Worm (Caenorhabditis elegans) whole organism, late embryonic: ENCODE data around the gene R08F11.4.

Experiments used
- K02D7.2 ChIP-seq: sonication (generic microtip); optimal IDR thresholded peaks from 2 replicates; lab custom pipeline; 2017; ENCODE audit warnings: mild to moderate bottlenecking, missing genetic modification characterization, missing compliant biosample characterization
- T23F11.4 ChIP-seq: fragments of 200-800 bp; sonication (Bioruptor generic); optimal IDR thresholded peaks from 2 replicates; lab custom pipeline; 2018; ENCODE audit warnings: mild to moderate bottlenecking, missing genetic modification characterization, missing compliant biosample characterization
- ahr-1 ChIP-seq: sonication (generic microtip); optimal IDR thresholded peaks from 2 replicates; lab custom pipeline; 2016; ENCODE audit warnings: missing genetic modification characterization, missing compliant biosample characterization
- ceh-14 ChIP-seq: sonication (generic microtip); optimal IDR thresholded peaks from 2 replicates; lab custom pipeline; 2016; ENCODE audit warnings: missing genotype, missing genetic modification characterization, missing compliant biosample characterization
- ceh-2 ChIP-seq: sonication (generic microtip); optimal IDR thresholded peaks from 2 replicates; lab custom pipeline; 2016; ENCODE audit warnings: missing genotype, missing genetic modification characterization, missing compliant biosample characterization
- ceh-22 ChIP-seq: sonication (generic microtip); optimal IDR thresholded peaks from 2 replicates; lab custom pipeline; 2017; ENCODE audit warnings: missing biosample characterization, missing genetic modification characterization
- ceh-30 ChIP-seq: fragments of 150-350 bp; optimal IDR thresholded peaks from 2 replicates; lab custom pipeline; 2014; ENCODE audit warnings: missing biosample characterization, missing genetic modification characterization
- ceh-34 ChIP-seq: sonication (generic microtip); optimal IDR thresholded peaks from 2 replicates; lab custom pipeline; 2016; ENCODE audit warnings: mild to moderate bottlenecking, missing genetic modification characterization, missing compliant biosample characterization
- ceh-6 ChIP-seq: fragments of 200-800 bp; sonication (Bioruptor generic); optimal IDR thresholded peaks from 2 replicates; lab custom pipeline; 2018; ENCODE audit warnings: mild to moderate bottlenecking, missing genetic modification characterization, missing compliant biosample characterization
- ceh-9 ChIP-seq: sonication (generic microtip); optimal IDR thresholded peaks from 2 replicates; lab custom pipeline; 2016; ENCODE audit warnings: mild to moderate bottlenecking, missing genetic modification characterization, inconsistent platforms, missing compliant biosample characterization
- dmd-4 ChIP-seq: sonication (generic microtip); optimal IDR thresholded peaks from 2 replicates; lab custom pipeline; 2016; ENCODE audit warnings: borderline replicate concordance, missing genetic modification characterization, missing compliant biosample characterization
- elt-2 ChIP-seq: sonication (generic microtip); optimal IDR thresholded peaks from 2 replicates; lab custom pipeline; 2016; ENCODE audit warnings: missing genetic modification reagents, missing genetic modification characterization, missing compliant biosample characterization
- ets-4 ChIP-seq: sonication (generic microtip); optimal IDR thresholded peaks from 2 replicates; lab custom pipeline; 2016; ENCODE audit warnings: missing genetic modification characterization, missing compliant biosample characterization
- lin-11 ChIP-seq: fragments of 200-800 bp; sonication (Bioruptor generic); optimal IDR thresholded peaks from 2 replicates; lab custom pipeline; 2018; ENCODE audit warnings: mild to moderate bottlenecking, missing genetic modification characterization, missing compliant biosample characterization
- nfya-1 ChIP-seq: sonication (generic microtip); optimal IDR thresholded peaks from 2 replicates; lab custom pipeline; 2017; ENCODE audit warnings: missing genetic modification characterization, mild to moderate bottlenecking, missing compliant biosample characterization, antibody characterized with exemption, moderate library complexity
- nhr-11 ChIP-seq: fragments of 150-350 bp; optimal IDR thresholded peaks from 2 replicates; lab custom pipeline; 2014; ENCODE audit warnings: missing biosample characterization, missing genetic modification characterization
- npax-4 ChIP-seq: sonication (generic microtip); optimal IDR thresholded peaks from 2 replicates; lab custom pipeline; 2016; ENCODE audit warnings: missing genetic modification characterization, missing compliant biosample characterization
- odd-2 ChIP-seq: sonication (generic microtip); optimal IDR thresholded peaks from 2 replicates; lab custom pipeline; 2017; ENCODE audit warnings: antibody characterized with exemption, mild to moderate bottlenecking, missing genetic modification characterization, missing compliant biosample characterization
- pag-3 ChIP-seq: sonication (generic microtip); optimal IDR thresholded peaks from 2 replicates; lab custom pipeline; 2016; ENCODE audit warnings: missing compliant biosample characterization, missing genetic modification characterization, borderline replicate concordance
- pat-9 ChIP-seq: fragments of 200-800 bp; sonication (Bioruptor generic); optimal IDR thresholded peaks from 2 replicates; lab custom pipeline; 2018; ENCODE audit warnings: mild to moderate bottlenecking, missing genetic modification characterization, moderate library complexity, missing compliant biosample characterization
- pha-2 ChIP-seq: sonication (generic microtip); optimal IDR thresholded peaks from 2 replicates; lab custom pipeline; 2017; ENCODE audit warnings: mild to moderate bottlenecking, missing genetic modification characterization, missing compliant biosample characterization
- pha-4 ChIP-seq: fragments of 150-350 bp; optimal IDR thresholded peaks from 2 replicates; lab custom pipeline; 2018; ENCODE audit warnings: missing biosample characterization, missing genetic modification reagents, missing genetic modification characterization
- pqm-1 ChIP-seq: sonication (generic microtip); optimal IDR thresholded peaks from 2 replicates; lab custom pipeline; 2016; ENCODE audit warnings: missing genetic modification characterization, missing compliant biosample characterization
- pros-1 ChIP-seq: fragments of 150-350 bp; optimal IDR thresholded peaks from 2 replicates; lab custom pipeline; 2014; ENCODE audit warnings: missing biosample characterization, missing genetic modification reagents, missing genetic modification characterization
- rnt-1 ChIP-seq: sonication (generic microtip); optimal IDR thresholded peaks from 2 replicates; lab custom pipeline; 2016; ENCODE audit warnings: missing genetic modification characterization, missing compliant biosample characterization
- sdc-2 ChIP-seq: sonication (generic microtip); optimal IDR thresholded peaks from 2 replicates; lab custom pipeline; 2016; ENCODE audit warnings: missing genotype, missing genetic modification characterization, missing compliant biosample characterization
- sox-4 ChIP-seq: sonication (generic microtip); optimal IDR thresholded peaks from 2 replicates; lab custom pipeline; 2017; ENCODE audit warnings: mild to moderate bottlenecking, missing genetic modification characterization, inconsistent platforms, missing compliant biosample characterization
- syd-9 ChIP-seq: sonication (generic microtip); optimal IDR thresholded peaks from 2 replicates; lab custom pipeline; 2016; ENCODE audit warnings: mild to moderate bottlenecking, missing genetic modification characterization, moderate library complexity, missing compliant biosample characterization
- tbx-2 ChIP-seq: sonication (generic microtip); optimal IDR thresholded peaks from 2 replicates; lab custom pipeline; 2016; ENCODE audit warnings: missing genetic modification characterization, missing compliant biosample characterization
- tbx-7 ChIP-seq: sonication (generic microtip); optimal IDR thresholded peaks from 2 replicates; lab custom pipeline; 2016; ENCODE audit warnings: missing genotype, missing genetic modification characterization, missing compliant biosample characterization
- ttx-3 ChIP-seq: sonication (generic microtip); optimal IDR thresholded peaks from 2 replicates; lab custom pipeline; 2016; ENCODE audit warnings: missing genetic modification reagents, missing genetic modification characterization, missing compliant biosample characterization
- unc-3 ChIP-seq, 2 experiments: fragments of 200-800 bp in 1 of 2; sonication (Bioruptor generic) in 1 of 2; sonication (generic microtip) in 1 of 2; conservative IDR thresholded peaks in 1 of 2; optimal IDR thresholded peaks in 1 of 2; 2 replicates each; pipeline versions ENCODE4 v1.3.6 to Lab custom; 2016 to 2022; ENCODE audit warnings: missing compliant biosample characterization in 2 of 2, missing genetic modification characterization in 2 of 2, missing genetic modification reagents in 1 of 2
- unc-42 ChIP-seq: sonication (generic microtip); optimal IDR thresholded peaks from 2 replicates; lab custom pipeline; 2016; ENCODE audit warnings: missing genotype, missing genetic modification characterization, missing compliant biosample characterization
- unc-55 ChIP-seq: sonication (generic microtip); optimal IDR thresholded peaks from 2 replicates; lab custom pipeline; 2017; ENCODE audit warnings: missing biosample characterization, missing genetic modification reagents, missing genetic modification characterization
- unc-86 ChIP-seq: sonication (generic microtip); optimal IDR thresholded peaks from 2 replicates; lab custom pipeline; 2016; ENCODE audit warnings: missing genetic modification characterization, missing compliant biosample characterization
- zip-5 ChIP-seq: sonication (generic microtip); optimal IDR thresholded peaks from 2 replicates; lab custom pipeline; 2016; ENCODE audit warnings: missing genetic modification characterization, missing compliant biosample characterization
- ztf-16 ChIP-seq: sonication (generic microtip); optimal IDR thresholded peaks from 2 replicates; lab custom pipeline; 2017; ENCODE audit warnings: missing genetic modification characterization, missing compliant biosample characterization

Gene R08F11.4

ce11 chrV:3805499-3805898 is at the start of gene R08F11.4:
R08F11.4 (minus strand) TSS chrV:3805527.
- TF ChIP-seq elt-2 (tag; lab: Kevin White, UChicago) (no peak), rnt-1 (tag; lab: Kevin White, UChicago) (no peak), ahr-1 (tag; lab: Kevin White, UChicago) (no peak), ceh-34 (tag; lab: Kevin White, UChicago) (no peak), pha-4 (tag; lab: Kevin White, UChicago) (no peak), sdc-2 (tag; lab: Kevin White, UChicago) (no peak), ttx-3 (tag; lab: Kevin White, UChicago) (no peak), nhr-11 (tag; lab: Kevin White, UChicago) (no peak), syd-9 (no peak), unc-42 (tag; lab: Kevin White, UChicago) (no peak), npax-4 (no peak), unc-55 (no peak), ceh-30 (tag; lab: Kevin White, UChicago) (no peak), ceh-9 (tag; lab: Kevin White, UChicago) (no peak), tbx-2 (tag; lab: Kevin White, UChicago) (no peak), ceh-6 (GFP tag; lab: Kevin White, UChicago) (no peak), pat-9 (tag; lab: Kevin White, UChicago) (no peak)

ce11 chrV:3854847-3855246 is 49.5 kb upstream of the R08F11.4 start, which contains the start of gene nhr-186:
nhr-186 (minus strand) TSS chrV:3854947.
- TF ChIP-seq syd-9 (no peak), ceh-14 (no peak), zip-5 (tag; lab: Kevin White, UChicago) (no peak), lin-11 (tag; lab: Kevin White, UChicago) (no peak), tbx-7 (tag; lab: Kevin White, UChicago) (no peak)

ce11 chrV:3851760-3852159 is 46.4 kb upstream of the R08F11.4 start:
- TF ChIP-seq ets-4 (tag; lab: Kevin White, UChicago) = no peak
- no peak for TF ChIP-seq unc-86
- no peak for TF ChIP-seq pqm-1 (tag; lab: Kevin White, UChicago)
- TF ChIP-seq ceh-14 = no peak
- no peak for TF ChIP-seq T23F11.4 (GFP tag; lab: Kevin White, UChicago)
- no peak for TF ChIP-seq pha-4 (tag; lab: Kevin White, UChicago)
- TF ChIP-seq unc-55 = no peak
- TF ChIP-seq, all 69 proteins: peak for 0

- no peak for TF ChIP-seq unc-3 (GFP tag; conservative IDR thresholded peaks at IDR 0.05; lab: Robert Waterston, UW)
- no peak for TF ChIP-seq unc-3 (tag; optimal IDR thresholded peaks at IDR 0.05; lab: Kevin White, UChicago)
- TF ChIP-seq ceh-22 (tag; lab: Kevin White, UChicago) = no peak
Observed at ce11 chrV:3847268-3847667, 41.9 kb upstream of the R08F11.4 start, which contains the start of gene nhr-185. nhr-185 (minus strand) TSS chrV:3847368.

ce11 chrV:3843926-3844325 is 38.6 kb upstream of the R08F11.4 start, which contains the start of gene ugt-32:
ugt-32 (minus strand) TSS chrV:3844007.
- TF ChIP-seq dmd-4 (tag; lab: Kevin White, UChicago) (no peak), pha-2 (tag; lab: Kevin White, UChicago) (no peak), pag-3 (tag; lab: Kevin White, UChicago) (no peak), pros-1 (tag; lab: Kevin White, UChicago) (no peak), K02D7.2 (tag; lab: Kevin White, UChicago) (no peak), sox-4 (no peak), pqm-1 (tag; lab: Kevin White, UChicago) (no peak), ztf-16 (tag; lab: Kevin White, UChicago) (no peak), nhr-11 (tag; lab: Kevin White, UChicago) (no peak), odd-2 (no peak), nfya-1 (tag; lab: Kevin White, UChicago) (no peak), ceh-30 (tag; lab: Kevin White, UChicago) (no peak), ceh-2 (tag; lab: Kevin White, UChicago) (no peak), tbx-2 (tag; lab: Kevin White, UChicago) (no peak), syd-9 (no peak), unc-55 (no peak), ceh-14 (no peak)
